Fruit fly (Drosophila melanogaster) whole organism, embryonic: ENCODE data around the gene Eig71Ej.

ENCODE experiments used
- CG10274 ChIP-seq: fragments of 200-800 bp; sonication (Bioruptor generic); optimal IDR thresholded peaks from 3 replicates; lab custom pipeline; 2017; ENCODE audit warnings: missing biosample characterization, mild to moderate bottlenecking, missing genetic modification characterization
- CG10431 ChIP-seq: fragments of 200-800 bp; sonication (Bioruptor generic); optimal IDR thresholded peaks from 3 replicates; lab custom pipeline; 2018; ENCODE audit warnings: missing biosample characterization, mild to moderate bottlenecking, missing genetic modification characterization
- CG13296 ChIP-seq: fragments of 200-800 bp; sonication (Bioruptor generic); optimal IDR thresholded peaks from 3 replicates; lab custom pipeline; 2018; ENCODE audit warnings: missing biosample characterization, mild to moderate bottlenecking, missing genetic modification characterization
- CG13894 ChIP-seq: fragments of 200-800 bp; sonication (Bioruptor generic); optimal IDR thresholded peaks from 3 replicates; lab custom pipeline; 2018; ENCODE audit warnings: missing biosample characterization, mild to moderate bottlenecking, missing genetic modification characterization, moderate library complexity
- CG14710 ChIP-seq: fragments of 200-800 bp; sonication (Bioruptor generic); optimal IDR thresholded peaks from 3 replicates; lab custom pipeline; 2019; ENCODE audit warnings: missing biosample characterization, mild to moderate bottlenecking, missing genetic modification characterization, moderate library complexity
- CG14860 ChIP-seq: fragments of 200-800 bp; sonication (Bioruptor generic); IDR thresholded peaks from 3 replicates; pipeline ENCODE4 v1.3.6; 2022; ENCODE audit warnings: missing biosample characterization, missing genetic modification characterization; ENCODE audit not compliant: partially characterized antibody
- CG17802 ChIP-seq: fragments of 200-800 bp; sonication (Bioruptor generic); optimal IDR thresholded peaks from 2 replicates; lab custom pipeline; 2018; ENCODE audit warnings: missing biosample characterization, mild to moderate bottlenecking, missing genetic modification characterization, moderate library complexity
- CG2120 ChIP-seq: fragments of 200-800 bp; sonication (Bioruptor generic); optimal IDR thresholded peaks from 3 replicates; lab custom pipeline; 2016; ENCODE audit warnings: missing biosample characterization, missing genetic modification characterization
- CG2712 ChIP-seq: fragments of 200-800 bp; optimal IDR thresholded peaks from 3 replicates; lab custom pipeline; 2019; ENCODE audit warnings: missing biosample characterization, mild to moderate bottlenecking, missing genetic modification characterization, moderate library complexity
- CG3065 ChIP-seq: fragments of 200-800 bp; sonication (Bioruptor generic); optimal IDR thresholded peaks from 2 replicates; lab custom pipeline; 2016; ENCODE audit warnings: missing biosample characterization, missing genetic modification characterization
- CG33557 ChIP-seq: fragments of 200-800 bp; sonication (Bioruptor generic); optimal IDR thresholded peaks from 2 replicates; lab custom pipeline; 2019; ENCODE audit warnings: missing biosample characterization, mild to moderate bottlenecking, missing genetic modification characterization, moderate library complexity
- CG4328 ChIP-seq: fragments of 200-800 bp; sonication (Bioruptor generic); optimal IDR thresholded peaks from 3 replicates; lab custom pipeline; 2017; ENCODE audit warnings: missing biosample characterization, missing genetic modification reagents, missing genetic modification characterization
- CG4820 ChIP-seq: fragments of 200-800 bp; sonication (Bioruptor generic); optimal IDR thresholded peaks from 3 replicates; lab custom pipeline; 2016; ENCODE audit warnings: missing biosample characterization, missing genetic modification characterization
- CG6175 ChIP-seq: fragments of 200-800 bp; sonication (Bioruptor generic); IDR thresholded peaks from 3 replicates; pipeline ENCODE4 v1.3.6; 2022; ENCODE audit warnings: missing biosample characterization, missing genetic modification characterization
- CG6272 ChIP-seq: fragments of 200-800 bp; sonication (Bioruptor generic); IDR thresholded peaks from 2 replicates; pipeline ENCODE4 v1.3.6; 2022; ENCODE audit warnings: missing biosample characterization, missing genetic modification characterization
- CG7928 ChIP-seq: fragments of 200-800 bp; sonication (Bioruptor generic); optimal IDR thresholded peaks from 2 replicates; lab custom pipeline; 2017; ENCODE audit warnings: missing biosample characterization, mild to moderate bottlenecking, missing genetic modification characterization
- CoRest ChIP-seq: fragments of 200-800 bp; sonication (Bioruptor generic); optimal IDR thresholded peaks from 3 replicates; lab custom pipeline; 2018; ENCODE audit warnings: missing biosample characterization, mild to moderate bottlenecking, missing genetic modification characterization, moderate library complexity
- Dek ChIP-seq: fragments of 200-800 bp; sonication (Bioruptor generic); optimal IDR thresholded peaks from 3 replicates; lab custom pipeline; 2019; ENCODE audit warnings: missing biosample characterization, mild to moderate bottlenecking, missing genetic modification characterization, moderate library complexity
- Dref ChIP-seq: fragments of 200-800 bp; sonication (Bioruptor generic); IDR thresholded peaks from 2 replicates; pipeline ENCODE4 v1.3.6; 2022; ENCODE audit warnings: missing biosample characterization, missing genetic modification characterization
- H15 ChIP-seq: fragments of 200-800 bp; sonication (Bioruptor generic); IDR thresholded peaks from 3 replicates; pipeline ENCODE4 v1.3.6; 2022; ENCODE audit warnings: missing biosample characterization, missing genetic modification characterization
- Hr39 ChIP-seq: fragments of >200 bp; optimal IDR thresholded peaks from 2 replicates; lab custom pipeline; 2017
- Kr ChIP-seq: fragments of 200-800 bp; sonication (Bioruptor generic); optimal IDR thresholded peaks from 2 replicates; lab custom pipeline; 2017; ENCODE audit warnings: missing biosample characterization, mild to moderate bottlenecking, missing genetic modification characterization
- Myb ChIP-seq: fragments of 200-800 bp; sonication (Bioruptor generic); optimal IDR thresholded peaks from 2 replicates; lab custom pipeline; 2016; ENCODE audit warnings: missing biosample characterization, missing genetic modification characterization
- Nf-YA ChIP-seq: fragments of 200-800 bp; sonication (Bioruptor generic); IDR thresholded peaks from 2 replicates; pipeline ENCODE4 v1.3.6; 2022; ENCODE audit warnings: missing biosample characterization, missing genetic modification characterization
- Nf-YB ChIP-seq: fragments of 200-800 bp; sonication (Bioruptor generic); optimal IDR thresholded peaks from 3 replicates; lab custom pipeline; 2019; ENCODE audit warnings: missing biosample characterization, mild to moderate bottlenecking, missing genetic modification characterization, moderate library complexity
- Sry-β ChIP-seq: fragments of 200-800 bp; sonication (Bioruptor generic); optimal IDR thresholded peaks from 2 replicates; lab custom pipeline; 2018; ENCODE audit warnings: missing biosample characterization, mild to moderate bottlenecking, missing genetic modification characterization, moderate library complexity
- amos ChIP-seq: fragments of 200-800 bp; sonication (Bioruptor generic); IDR thresholded peaks from 2 replicates; pipeline ENCODE4 v1.3.6; 2022; ENCODE audit warnings: missing biosample characterization, missing genetic modification characterization; ENCODE audit not compliant: partially characterized antibody
- ato ChIP-seq: fragments of 200-800 bp; sonication (Bioruptor generic); IDR thresholded peaks from 2 replicates; pipeline ENCODE4 v1.3.6; 2022; ENCODE audit warnings: missing biosample characterization, missing genetic modification characterization; ENCODE audit not compliant: partially characterized antibody
- bigmax ChIP-seq: fragments of 200-800 bp; sonication (Bioruptor generic); optimal IDR thresholded peaks from 2 replicates; lab custom pipeline; 2018; ENCODE audit warnings: missing biosample characterization, mild to moderate bottlenecking, missing genetic modification characterization
- bowl ChIP-seq: fragments of 200-800 bp; sonication (Bioruptor generic); IDR thresholded peaks from 2 replicates; pipeline ENCODE4 v1.3.6; 2022; ENCODE audit warnings: missing biosample characterization, missing genetic modification characterization
- chinmo ChIP-seq: fragments of 200-800 bp; sonication (Bioruptor generic); IDR thresholded peaks from 4 replicates; pipeline ENCODE4 v1.3.6; 2022; ENCODE audit warnings: missing biosample characterization, missing genetic modification characterization; ENCODE audit not compliant: partially characterized antibody
- cwo ChIP-seq: fragments of 200-800 bp; sonication (Bioruptor generic); optimal IDR thresholded peaks from 3 replicates; lab custom pipeline; 2017; ENCODE audit warnings: missing biosample characterization, missing genetic modification characterization, mild to moderate bottlenecking, moderate library complexity, missing genetic modification reagents
- lmd ChIP-seq: fragments of 200-800 bp; sonication (Bioruptor generic); IDR thresholded peaks from 2 replicates; pipeline ENCODE4 v1.3.6; 2022; ENCODE audit warnings: missing biosample characterization, missing genetic modification characterization
- lola ChIP-seq, 3 experiments: fragments of >200 bp in 2 of 3; fragments of 200-800 bp in 1 of 3; sonication (Bioruptor generic) in 1 of 3; optimal IDR thresholded peaks; 2 replicates each; lab custom pipeline; 2017 to 2019; ENCODE audit warnings: missing biosample characterization in 3 of 3, missing genetic modification characterization in 3 of 3, mild to moderate bottlenecking in 1 of 3, moderate library complexity in 1 of 3
- lov ChIP-seq, 2 experiments: fragments of 200-800 bp in 1 of 2; fragments of >200 bp in 1 of 2; sonication (Bioruptor generic) in 1 of 2; IDR thresholded peaks in 1 of 2; optimal IDR thresholded peaks in 1 of 2; 2 replicates in 1 of 2; 3 replicates in 1 of 2; pipeline versions ENCODE4 v1.3.6 to Lab custom; 2017 to 2022; ENCODE audit warnings: missing biosample characterization in 1 of 2, missing genetic modification characterization in 1 of 2
- luna ChIP-seq: fragments of 200-800 bp; sonication (Bioruptor generic); optimal IDR thresholded peaks from 2 replicates; lab custom pipeline; 2016; ENCODE audit warnings: missing biosample characterization, missing genetic modification characterization
- nmo ChIP-seq: fragments of 200-800 bp; sonication (Bioruptor generic); optimal IDR thresholded peaks from 2 replicates; lab custom pipeline; 2018; ENCODE audit warnings: missing biosample characterization, mild to moderate bottlenecking, missing genetic modification characterization, moderate library complexity
- oc ChIP-seq: fragments of 200-800 bp; sonication (Bioruptor generic); optimal IDR thresholded peaks from 2 replicates; lab custom pipeline; 2018; ENCODE audit warnings: missing biosample characterization, mild to moderate bottlenecking, missing genetic modification characterization, moderate library complexity
- org-1 ChIP-seq: fragments of 200-800 bp; sonication (Bioruptor generic); optimal IDR thresholded peaks from 2 replicates; lab custom pipeline; 2017; ENCODE audit warnings: missing biosample characterization, missing genetic modification characterization
- pho ChIP-seq: fragments of 200-800 bp; sonication (Bioruptor generic); optimal IDR thresholded peaks from 2 replicates; lab custom pipeline; 2016; ENCODE audit warnings: missing biosample characterization, missing genetic modification characterization
- row ChIP-seq: fragments of 200-800 bp; sonication (Bioruptor generic); IDR thresholded peaks from 3 replicates; pipeline ENCODE4 v1.3.6; 2022; ENCODE audit warnings: missing biosample characterization, missing genetic modification characterization
- sens-2 ChIP-seq: fragments of 200-800 bp; sonication (Bioruptor generic); IDR thresholded peaks from 2 replicates; pipeline ENCODE4 v1.3.6; 2022; ENCODE audit warnings: missing biosample characterization, missing genetic modification characterization
- sisA ChIP-seq: fragments of 200-800 bp; sonication (Bioruptor generic); IDR thresholded peaks from 2 replicates; pipeline ENCODE4 v1.3.6; 2022; ENCODE audit warnings: missing biosample characterization, missing genetic modification characterization
- slbo ChIP-seq: fragments of 200-800 bp; sonication (Bioruptor generic); IDR thresholded peaks from 2 replicates; pipeline ENCODE4 v1.3.6; 2022; ENCODE audit warnings: missing biosample characterization, missing genetic modification characterization
- so ChIP-seq: fragments of 200-800 bp; sonication (Bioruptor generic); IDR thresholded peaks from 3 replicates; pipeline ENCODE4 v1.3.6; 2022; ENCODE audit warnings: missing biosample characterization, missing genetic modification characterization
- stc ChIP-seq: fragments of 200-800 bp; sonication (Bioruptor generic); IDR thresholded peaks from 2 replicates; pipeline ENCODE4 v1.3.6; 2022; ENCODE audit warnings: missing biosample characterization, missing genetic modification characterization
- sug ChIP-seq: fragments of 200-800 bp; optimal IDR thresholded peaks from 2 replicates; lab custom pipeline; 2019; ENCODE audit warnings: missing biosample characterization, mild to moderate bottlenecking, missing genetic modification characterization, moderate library complexity
- tgo ChIP-seq: fragments of 200-800 bp; sonication (Bioruptor generic); IDR thresholded peaks from 3 replicates; pipeline ENCODE4 v1.3.6; 2022; ENCODE audit warnings: missing biosample characterization, missing genetic modification characterization
- trh ChIP-seq: fragments of 200-800 bp; sonication (Bioruptor generic); optimal IDR thresholded peaks from 2 replicates; lab custom pipeline; 2016; ENCODE audit warnings: missing biosample characterization, missing genetic modification characterization
- wor ChIP-seq: fragments of 200-800 bp; sonication (Bioruptor generic); IDR thresholded peaks from 2 replicates; pipeline ENCODE4 v1.3.6; 2022; ENCODE audit warnings: missing biosample characterization, missing genetic modification characterization

The Eig71Ej gene

DNA sequence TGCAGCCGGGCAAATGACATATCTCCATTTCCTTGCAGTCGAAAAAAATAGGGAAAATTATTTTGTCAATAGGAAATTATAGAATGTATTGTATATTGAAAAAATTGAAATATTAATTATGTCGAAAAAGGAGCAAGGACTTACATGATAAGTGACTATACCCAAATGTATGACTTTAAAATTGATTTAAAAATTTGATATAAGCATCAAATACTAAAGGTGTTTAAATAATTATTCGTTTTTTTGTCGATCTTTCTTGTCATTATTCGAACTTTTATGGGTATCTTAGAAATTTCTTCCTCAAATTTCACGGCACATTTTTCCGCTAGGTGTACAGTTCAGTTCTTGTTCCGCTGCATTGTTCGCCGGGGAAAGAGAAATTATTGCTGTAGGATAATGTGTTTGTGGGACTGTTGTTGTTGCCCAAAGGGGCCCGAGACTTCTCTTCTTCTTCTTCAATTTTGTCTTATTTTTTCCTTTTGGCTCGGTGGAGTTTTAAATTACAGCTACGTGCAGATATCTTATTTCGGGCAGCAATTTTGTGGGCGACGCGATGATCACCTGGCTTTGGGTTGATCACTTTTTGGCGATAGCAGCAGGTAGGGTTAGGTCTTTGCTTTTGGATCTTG, 39.6 kb upstream of the Eig71Ej start (continued):
- peak; percentile 47 for TF ChIP-seq CG10431 (GFP tag; lab: Kevin White, UChicago)
- no peak for TF ChIP-seq org-1 (GFP tag; lab: Kevin White, UChicago)
- TF ChIP-seq lmd (GFP tag; lab: Robert Waterston, UW), result no peak
- no peak for TF ChIP-seq Sry-β (GFP tag; lab: Kevin White, UChicago)
- TF ChIP-seq oc (tag; lab: Kevin White, UChicago), result no peak
- TF ChIP-seq sug (tag; lab: Kevin White, UChicago), result no peak
- no peak for TF ChIP-seq luna (GFP tag; lab: Kevin White, UChicago)
- TF ChIP-seq CG2120 (GFP tag; lab: Kevin White, UChicago), result no peak
- no peak for TF ChIP-seq stc (GFP tag; lab: Robert Waterston, UW)
- TF ChIP-seq trh (GFP tag; lab: Kevin White, UChicago), result no peak
- TF ChIP-seq pho (GFP tag; lab: Kevin White, UChicago), result no peak
- no peak for TF ChIP-seq cwo (GFP tag; lab: Kevin White, UChicago)
- TF ChIP-seq CG6272 (GFP tag; lab: Robert Waterston, UW), result no peak
- TF ChIP-seq slbo (GFP tag; lab: Robert Waterston, UW), result no peak
- no peak for TF ChIP-seq Myb
- no peak for TF ChIP-seq CG4328 (GFP tag; lab: Kevin White, UChicago)
- TF ChIP-seq bigmax (GFP tag; lab: Kevin White, UChicago), result no peak
- TF ChIP-seq CG33557 (GFP tag; lab: Kevin White, UChicago), result peak; percentile 83
- TF ChIP-seq chinmo (GFP tag; lab: Robert Waterston, UW), result no peak
- no peak for TF ChIP-seq H15 (GFP tag; lab: Robert Waterston, UW)
- no peak for TF ChIP-seq amos (GFP tag; lab: Robert Waterston, UW)
- TF ChIP-seq sisA (GFP tag; lab: Robert Waterston, UW), result no peak
- peak; percentile 60 for TF ChIP-seq CoRest (tag; lab: Kevin White, UChicago)
- TF ChIP-seq wor, result no peak
- peak; percentile 81 for TF ChIP-seq CG2712 (tag; lab: Kevin White, UChicago)
- TF ChIP-seq Dref (GFP tag; lab: Robert Waterston, UW), result no peak
- TF ChIP-seq bowl (GFP tag; lab: Robert Waterston, UW), result no peak
- TF ChIP-seq ato (GFP tag; lab: Robert Waterston, UW), result no peak
- TF ChIP-seq CG3065 (GFP tag; lab: Kevin White, UChicago), result peak; percentile 20
- TF ChIP-seq tgo (GFP tag; lab: Robert Waterston, UW), result no peak
- no peak for TF ChIP-seq CG7928 (GFP tag; lab: Kevin White, UChicago)
- TF ChIP-seq sens-2 (GFP tag; lab: Robert Waterston, UW), result no peak
- TF ChIP-seq lov (optimal IDR thresholded peaks at IDR 0.05; lab: Kevin White, UChicago), result no peak
- no peak for TF ChIP-seq lov (GFP tag; IDR thresholded peaks at IDR 0.05; lab: Robert Waterston, UW)
- no peak for TF ChIP-seq CG13296
- TF ChIP-seq CG14860 (GFP tag; lab: Robert Waterston, UW), result no peak
- TF ChIP-seq row (GFP tag; lab: Robert Waterston, UW), result peak; percentile 62
- TF ChIP-seq Kr (GFP tag; lab: Kevin White, UChicago), result no peak
- no peak for TF ChIP-seq CG17802 (tag; lab: Kevin White, UChicago)
- TF ChIP-seq CG14710 (tag; lab: Kevin White, UChicago), result peak; percentile 72
- TF ChIP-seq CG10274, result no peak
- no peak for TF ChIP-seq Nf-YA (GFP tag; lab: Robert Waterston, UW)
- TF ChIP-seq Hr39 (lab: Kevin White, UChicago), result no peak
- no peak for TF ChIP-seq CG13894
- peak; percentile 41 for TF ChIP-seq Nf-YB (GFP tag; lab: Kevin White, UChicago)
- TF ChIP-seq CG6175 (GFP tag; lab: Robert Waterston, UW), result no peak
- TF ChIP-seq Dek (tag; lab: Kevin White, UChicago), result no peak
- TF ChIP-seq so (GFP tag; lab: Robert Waterston, UW), result no peak
- TF ChIP-seq nmo (GFP tag; lab: Kevin White, UChicago), result peak; percentile 82
- TF ChIP-seq lola (GFP tag; optimal IDR thresholded peaks at IDR 0.05; lab: Kevin White, UChicago), result peak in 1 of 3 experiments; percentile 96
- no peak for TF ChIP-seq CG4820
